Worm (Caenorhabditis elegans) whole organism, late embryonic: ENCODE data around the gene lin-15B.

Source experiments
- C08G9.2 ChIP-seq: sonication (generic microtip); optimal IDR thresholded peaks from 2 replicates; lab custom pipeline; 2016; ENCODE audit warnings: mild to moderate bottlenecking, missing genetic modification characterization, moderate library complexity, missing compliant biosample characterization
- K02D7.2 ChIP-seq: sonication (generic microtip); optimal IDR thresholded peaks from 2 replicates; lab custom pipeline; 2017; ENCODE audit warnings: mild to moderate bottlenecking, missing genetic modification characterization, missing compliant biosample characterization
- T23F11.4 ChIP-seq: fragments of 200-800 bp; sonication (Bioruptor generic); optimal IDR thresholded peaks from 2 replicates; lab custom pipeline; 2018; ENCODE audit warnings: mild to moderate bottlenecking, missing genetic modification characterization, missing compliant biosample characterization
- ama-1 ChIP-seq: fragments of 150-350 bp; optimal IDR thresholded peaks from 2 replicates; lab custom pipeline; 2014
- ceh-14 ChIP-seq: sonication (generic microtip); optimal IDR thresholded peaks from 2 replicates; lab custom pipeline; 2016; ENCODE audit warnings: missing genotype, missing genetic modification characterization, missing compliant biosample characterization
- ceh-2 ChIP-seq: sonication (generic microtip); optimal IDR thresholded peaks from 2 replicates; lab custom pipeline; 2016; ENCODE audit warnings: missing genotype, missing genetic modification characterization, missing compliant biosample characterization
- ceh-30 ChIP-seq: fragments of 150-350 bp; optimal IDR thresholded peaks from 2 replicates; lab custom pipeline; 2014; ENCODE audit warnings: missing biosample characterization, missing genetic modification characterization
- ceh-34 ChIP-seq: sonication (generic microtip); optimal IDR thresholded peaks from 2 replicates; lab custom pipeline; 2016; ENCODE audit warnings: mild to moderate bottlenecking, missing genetic modification characterization, missing compliant biosample characterization
- ceh-48 ChIP-seq: sonication (generic microtip); optimal IDR thresholded peaks from 2 replicates; lab custom pipeline; 2016; ENCODE audit warnings: missing genetic modification characterization, inconsistent platforms, missing compliant biosample characterization
- ceh-6 ChIP-seq: fragments of 200-800 bp; sonication (Bioruptor generic); optimal IDR thresholded peaks from 2 replicates; lab custom pipeline; 2018; ENCODE audit warnings: mild to moderate bottlenecking, missing genetic modification characterization, missing compliant biosample characterization
- ceh-9 ChIP-seq: sonication (generic microtip); optimal IDR thresholded peaks from 2 replicates; lab custom pipeline; 2016; ENCODE audit warnings: mild to moderate bottlenecking, missing genetic modification characterization, inconsistent platforms, missing compliant biosample characterization
- dmd-4 ChIP-seq: sonication (generic microtip); optimal IDR thresholded peaks from 2 replicates; lab custom pipeline; 2016; ENCODE audit warnings: borderline replicate concordance, missing genetic modification characterization, missing compliant biosample characterization
- dve-1 ChIP-seq: sonication (generic microtip); optimal IDR thresholded peaks from 2 replicates; lab custom pipeline; 2017; ENCODE audit warnings: antibody characterized with exemption, mild to moderate bottlenecking, missing genetic modification characterization, missing compliant biosample characterization
- eyg-1 ChIP-seq: sonication (generic microtip); optimal IDR thresholded peaks from 2 replicates; lab custom pipeline; 2016; ENCODE audit warnings: missing genotype, missing genetic modification characterization, missing compliant biosample characterization
- fkh-6 ChIP-seq: sonication (generic microtip); optimal IDR thresholded peaks from 2 replicates; lab custom pipeline; 2016; ENCODE audit warnings: missing genetic modification characterization, missing compliant biosample characterization
- hlh-13 ChIP-seq: fragments of 200-800 bp; sonication (Bioruptor generic); optimal IDR thresholded peaks from 2 replicates; lab custom pipeline; 2018; ENCODE audit warnings: mild to moderate bottlenecking, missing genetic modification characterization, missing compliant biosample characterization
- hlh-15 ChIP-seq: sonication (generic microtip); optimal IDR thresholded peaks from 2 replicates; lab custom pipeline; 2016; ENCODE audit warnings: missing genetic modification characterization, missing compliant biosample characterization
- hlh-8 ChIP-seq: sonication (generic microtip); optimal IDR thresholded peaks from 2 replicates; lab custom pipeline; 2016; ENCODE audit warnings: missing genotype, missing genetic modification characterization, missing compliant biosample characterization
- lim-6 ChIP-seq: sonication (generic microtip); optimal IDR thresholded peaks from 2 replicates; lab custom pipeline; 2016; ENCODE audit warnings: missing genetic modification characterization, missing compliant biosample characterization
- lin-11 ChIP-seq: fragments of 200-800 bp; sonication (Bioruptor generic); optimal IDR thresholded peaks from 2 replicates; lab custom pipeline; 2018; ENCODE audit warnings: mild to moderate bottlenecking, missing genetic modification characterization, missing compliant biosample characterization
- npax-4 ChIP-seq: sonication (generic microtip); optimal IDR thresholded peaks from 2 replicates; lab custom pipeline; 2016; ENCODE audit warnings: missing genetic modification characterization, missing compliant biosample characterization
- odd-2 ChIP-seq: sonication (generic microtip); optimal IDR thresholded peaks from 2 replicates; lab custom pipeline; 2017; ENCODE audit warnings: antibody characterized with exemption, mild to moderate bottlenecking, missing genetic modification characterization, missing compliant biosample characterization
- pha-2 ChIP-seq: sonication (generic microtip); optimal IDR thresholded peaks from 2 replicates; lab custom pipeline; 2017; ENCODE audit warnings: mild to moderate bottlenecking, missing genetic modification characterization, missing compliant biosample characterization
- ref-2 ChIP-seq: sonication (generic microtip); optimal IDR thresholded peaks from 2 replicates; lab custom pipeline; 2016; ENCODE audit warnings: missing genetic modification characterization, missing compliant biosample characterization
- rnt-1 ChIP-seq: sonication (generic microtip); optimal IDR thresholded peaks from 2 replicates; lab custom pipeline; 2016; ENCODE audit warnings: missing genetic modification characterization, missing compliant biosample characterization
- sdc-2 ChIP-seq: sonication (generic microtip); optimal IDR thresholded peaks from 2 replicates; lab custom pipeline; 2016; ENCODE audit warnings: missing genotype, missing genetic modification characterization, missing compliant biosample characterization
- sox-2 ChIP-seq: fragments of 200-800 bp; sonication (Bioruptor generic); IDR thresholded peaks from 2 replicates; pipeline ENCODE4 v1.3.6; 2022; ENCODE audit warnings: missing genetic modification reagents, missing genetic modification characterization, missing compliant biosample characterization
- syd-9 ChIP-seq: sonication (generic microtip); optimal IDR thresholded peaks from 2 replicates; lab custom pipeline; 2016; ENCODE audit warnings: mild to moderate bottlenecking, missing genetic modification characterization, moderate library complexity, missing compliant biosample characterization
- tbx-2 ChIP-seq: sonication (generic microtip); optimal IDR thresholded peaks from 2 replicates; lab custom pipeline; 2016; ENCODE audit warnings: missing genetic modification characterization, missing compliant biosample characterization
- tbx-7 ChIP-seq: sonication (generic microtip); optimal IDR thresholded peaks from 2 replicates; lab custom pipeline; 2016; ENCODE audit warnings: missing genotype, missing genetic modification characterization, missing compliant biosample characterization
- unc-3 ChIP-seq, 2 experiments: fragments of 200-800 bp in 1 of 2; sonication (Bioruptor generic) in 1 of 2; sonication (generic microtip) in 1 of 2; conservative IDR thresholded peaks in 1 of 2; optimal IDR thresholded peaks in 1 of 2; 2 replicates each; pipeline versions ENCODE4 v1.3.6 to Lab custom; 2016 to 2022; ENCODE audit warnings: missing compliant biosample characterization in 2 of 2, missing genetic modification characterization in 2 of 2, missing genetic modification reagents in 1 of 2
- unc-55 ChIP-seq: sonication (generic microtip); optimal IDR thresholded peaks from 2 replicates; lab custom pipeline; 2017; ENCODE audit warnings: missing biosample characterization, missing genetic modification reagents, missing genetic modification characterization
- ztf-16 ChIP-seq: sonication (generic microtip); optimal IDR thresholded peaks from 2 replicates; lab custom pipeline; 2017; ENCODE audit warnings: missing genetic modification characterization, missing compliant biosample characterization

Gene lin-15B

DNA sequence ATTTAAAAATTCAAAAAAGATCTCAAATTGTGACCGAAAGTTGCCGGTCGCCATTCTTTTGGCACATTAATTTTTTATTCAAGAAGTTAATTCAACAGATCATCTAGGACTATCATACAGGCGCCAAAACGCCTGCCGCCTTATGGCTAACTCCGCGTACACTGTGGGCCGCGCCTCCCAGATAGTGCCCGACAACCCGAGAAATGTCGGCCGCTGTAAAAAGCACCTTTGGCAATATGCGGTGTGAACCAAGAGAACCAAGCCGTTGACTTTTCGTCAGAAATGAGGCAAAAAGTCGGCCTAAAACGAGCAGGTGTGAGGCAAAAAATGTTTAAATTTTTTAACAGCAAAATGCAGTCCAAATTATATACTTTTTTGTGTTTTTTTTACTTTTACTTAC is 33.3 kb downstream of the lin-15B start:
- TF ChIP-seq hlh-8 (tag; lab: Kevin White, UChicago), result no peak
- TF ChIP-seq ceh-34 (tag; lab: Kevin White, UChicago), result no peak
- TF ChIP-seq C08G9.2 (tag; lab: Kevin White, UChicago), result no peak
- TF ChIP-seq tbx-7 (tag; lab: Kevin White, UChicago), result no peak
- TF ChIP-seq ztf-16, result no peak
- no peak for TF ChIP-seq K02D7.2 (tag; lab: Kevin White, UChicago)
- TF ChIP-seq odd-2 (tag; lab: Kevin White, UChicago), result no peak
- no peak for TF ChIP-seq unc-3 (GFP tag; conservative IDR thresholded peaks at IDR 0.05; lab: Robert Waterston, UW)
- TF ChIP-seq unc-3 (tag; optimal IDR thresholded peaks at IDR 0.05; lab: Kevin White, UChicago), result no peak
- no peak for TF ChIP-seq ceh-2 (tag; lab: Kevin White, UChicago)
- TF ChIP-seq npax-4 (tag; lab: Kevin White, UChicago), result no peak
- TF ChIP-seq T23F11.4 (GFP tag; lab: Kevin White, UChicago), result no peak
- no peak for TF ChIP-seq unc-55 (GFP tag; lab: Kevin White, UChicago)
- TF ChIP-seq ref-2 (tag; lab: Kevin White, UChicago), result no peak
- no peak for TF ChIP-seq fkh-6
- TF ChIP-seq sox-2, result no peak
- TF ChIP-seq eyg-1, result no peak
- no peak for TF ChIP-seq rnt-1 (tag; lab: Kevin White, UChicago)
- no peak for TF ChIP-seq sdc-2 (tag; lab: Kevin White, UChicago)

DNA sequence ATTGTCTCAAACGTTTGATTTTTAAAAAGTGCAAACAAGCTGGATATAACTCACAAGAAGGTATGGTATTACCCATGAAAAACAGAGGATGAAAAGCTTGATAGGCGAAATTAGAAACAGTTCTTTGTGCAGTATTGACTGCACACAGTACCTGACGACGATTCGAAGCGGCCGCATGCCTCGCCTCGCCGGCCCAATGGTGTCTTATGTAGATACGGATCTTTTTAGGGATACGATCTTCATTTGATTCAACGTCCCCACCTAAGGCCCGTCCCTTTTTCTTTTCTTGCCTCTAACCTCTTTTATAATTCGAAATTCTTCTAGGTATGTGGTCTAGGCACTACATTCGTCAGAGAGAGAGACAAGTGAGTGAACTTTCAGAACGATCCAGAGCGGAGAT is 40.2 kb downstream of the lin-15B start, which contains the start of gene bus-17:
TSS of gene bus-17 (minus strand) at position 208 of the 400 bp plus-strand sequence.
- TF ChIP-seq pha-2 (no peak), hlh-13 (GFP tag; lab: Kevin White, UChicago) (no peak), sox-2 (no peak), ama-1 (lab: Kevin White, UChicago) (no peak), unc-3 (GFP tag; conservative IDR thresholded peaks at IDR 0.05; lab: Robert Waterston, UW) (no peak), unc-3 (tag; optimal IDR thresholded peaks at IDR 0.05; lab: Kevin White, UChicago) (no peak), hlh-8 (tag; lab: Kevin White, UChicago) (no peak), lin-11 (tag; lab: Kevin White, UChicago) (no peak), syd-9 (tag; lab: Kevin White, UChicago) (no peak), sdc-2 (tag; lab: Kevin White, UChicago) (no peak), lim-6 (tag; lab: Kevin White, UChicago) (no peak), ceh-48 (tag; lab: Kevin White, UChicago) (no peak), ceh-14 (tag; lab: Kevin White, UChicago) (no peak), tbx-2 (tag; lab: Kevin White, UChicago) (no peak), dmd-4 (tag; lab: Kevin White, UChicago) (no peak), ceh-30 (tag; lab: Kevin White, UChicago) (no peak), ceh-34 (tag; lab: Kevin White, UChicago) (no peak), ceh-6 (GFP tag; lab: Kevin White, UChicago) (no peak)

DNA sequence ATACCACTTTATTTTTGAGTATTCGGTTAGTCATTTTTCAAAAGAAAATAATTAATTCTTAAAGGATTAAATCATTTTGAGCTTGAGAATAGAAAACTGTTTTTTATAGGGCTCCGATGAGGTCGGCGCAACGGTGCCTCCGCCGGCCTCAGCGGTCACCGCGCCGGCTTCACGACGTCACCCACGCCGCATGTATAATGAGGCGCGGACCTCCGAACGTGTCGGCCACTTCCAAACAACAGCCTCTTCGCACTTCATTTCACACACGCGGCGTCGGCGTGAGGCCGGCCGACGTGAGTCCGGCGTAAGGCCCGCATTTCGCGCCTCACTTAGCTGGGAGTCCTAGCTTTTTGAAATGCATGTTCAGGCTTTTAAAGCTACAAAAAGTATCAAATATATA is 40.9 kb downstream of the lin-15B start:
- TF ChIP-seq ama-1 (lab: Kevin White, UChicago) (no peak), dve-1 (tag; lab: Kevin White, UChicago) (no peak), pha-2 (no peak), ceh-6 (GFP tag; lab: Kevin White, UChicago) (no peak)

DNA sequence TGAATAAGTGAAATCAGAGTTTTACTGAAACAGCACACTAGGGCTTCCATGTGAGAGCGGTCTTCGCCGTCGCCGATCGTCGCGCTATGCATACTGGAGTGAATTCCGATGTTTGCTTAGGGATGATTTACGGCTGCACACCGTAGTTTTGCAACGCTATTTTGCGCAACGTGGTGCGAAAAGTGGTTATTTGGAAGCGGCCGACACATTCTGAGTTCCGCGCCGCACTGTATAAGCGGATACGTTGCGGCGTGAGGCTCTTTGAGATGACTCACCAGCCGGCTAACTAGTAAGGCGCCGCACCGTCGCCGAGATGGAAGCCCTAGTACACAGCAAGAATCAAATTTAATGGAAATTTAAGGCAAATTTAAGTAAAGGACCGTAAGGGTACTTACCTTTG is 42.6 kb downstream of the lin-15B start:
- no peak for TF ChIP-seq hlh-15 (tag; lab: Kevin White, UChicago)
- TF ChIP-seq ceh-9 (tag; lab: Kevin White, UChicago), result no peak
- TF ChIP-seq, all 69 proteins: peak for 0
